Fruit fly (Drosophila melanogaster): ENCODE data around the gene CG8927.
A peak's percentile ranks its signal among the peaks of the same experiment; 100 is the strongest.

The CG8927 gene

DNA sequence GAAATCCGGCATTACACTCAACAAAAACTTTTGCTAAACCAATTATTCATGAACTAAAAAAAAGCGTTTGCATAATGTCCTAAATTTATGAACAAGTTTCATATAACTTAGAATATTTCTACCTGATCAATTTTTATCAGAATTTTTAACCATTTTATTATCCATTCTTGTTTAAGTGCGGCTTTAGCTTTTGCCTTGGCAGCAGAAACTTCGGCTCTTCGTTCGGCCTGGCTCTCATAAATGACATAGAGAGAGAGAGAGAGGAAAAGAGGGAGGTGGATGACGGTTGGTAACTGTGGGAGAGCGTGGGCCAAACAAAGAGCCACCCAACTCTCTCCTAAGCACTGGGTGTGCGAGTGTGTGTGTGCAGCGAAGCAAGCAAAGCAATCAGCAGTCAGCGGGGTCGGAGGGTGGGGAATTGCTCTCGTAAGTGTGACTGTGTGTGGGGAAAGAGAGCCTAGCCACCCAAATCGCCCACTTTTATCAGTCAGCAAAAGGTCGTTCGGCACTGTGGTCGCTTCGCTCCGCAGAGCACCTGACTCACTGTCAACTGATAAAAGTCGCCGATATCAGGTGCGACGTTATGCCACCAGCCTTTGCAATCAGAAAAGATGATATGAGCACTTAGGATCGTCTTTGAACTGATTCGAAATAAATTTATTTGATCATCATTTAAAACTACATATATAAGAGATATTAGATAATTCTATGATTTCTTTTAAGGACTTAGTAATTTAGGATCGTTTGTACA is 43.8 kb downstream of the CG8927 start (continued):
- TF ChIP-seq CG42726 (GFP tag; IDR thresholded peaks at IDR 0.05; ENCODE audit: partially characterized antibody) (no peak), corto (GFP tag; optimal IDR thresholded peaks at IDR 0.05) (peak; percentile 73), ac (GFP tag; optimal IDR thresholded peaks at IDR 0.05) (peak; percentile 77), CG43689 (GFP tag; IDR thresholded peaks at IDR 0.05) (no peak), CG31224 (GFP tag; IDR thresholded peaks at IDR 0.05) (no peak), gsb (GFP tag; IDR thresholded peaks at IDR 0.05) (no peak), Max (GFP tag; optimal IDR thresholded peaks at IDR 0.05) (peak; percentile 94), CG4404 (GFP tag; IDR thresholded peaks at IDR 0.05) (no peak), CG8281 (tag; optimal IDR thresholded peaks at IDR 0.05) (peak; percentile 86), HmgD (GFP tag; optimal IDR thresholded peaks at IDR 0.05) (peak; percentile 89), CG2202 (tag; optimal IDR thresholded peaks at IDR 0.05) (peak; percentile 97), YL-1 (GFP tag; optimal IDR thresholded peaks at IDR 0.05) (peak; percentile 93), Hr39 (optimal IDR thresholded peaks at IDR 0.05) (no peak), yki (optimal IDR thresholded peaks at IDR 0.05) (peak; percentile 83), twi (tag; optimal IDR thresholded peaks at IDR 0.05) (peak; percentile 96), CG14667 (GFP tag; IDR thresholded peaks at IDR 0.05) (no peak), eyg (GFP tag; optimal IDR thresholded peaks at IDR 0.05) (peak; percentile 98), CG12942 (GFP tag; optimal IDR thresholded peaks at IDR 0.05) (peak; percentile 92), CG14014 (GFP tag; IDR thresholded peaks at IDR 0.05) (no peak), ind (GFP tag; optimal IDR thresholded peaks at IDR 0.05) (peak; percentile 96), CG8924 (tag; optimal IDR thresholded peaks at IDR 0.05) (peak; percentile 99), CG7987 (GFP tag; optimal IDR thresholded peaks at IDR 0.05) (peak; percentile 90), Optix (GFP tag; IDR thresholded peaks at IDR 0.05) (no peak), CG30403 (GFP tag; optimal IDR thresholded peaks at IDR 0.05) (peak; percentile 98), her (GFP tag; optimal IDR thresholded peaks at IDR 0.05) (peak; percentile 96), crp (GFP tag; optimal IDR thresholded peaks at IDR 0.05) (peak in 1 of 2 experiments; percentile 65), CG10147 (GFP tag; optimal IDR thresholded peaks at IDR 0.05) (peak; percentile 98), CG6683 (GFP tag; optimal IDR thresholded peaks at IDR 0.05) (peak; percentile 98), Hr3 (GFP tag; optimal IDR thresholded peaks at IDR 0.05) (peak; percentile 96), CG10462 (GFP tag; optimal IDR thresholded peaks at IDR 0.05) (peak; percentile 95), B-H2 (GFP tag; optimal IDR thresholded peaks at IDR 0.05) (peak; percentile 76), CG3726 (GFP tag; IDR thresholded peaks at IDR 0.05) (no peak), CG10274 (GFP tag; optimal IDR thresholded peaks at IDR 0.05) (peak; percentile 80), CG17328 (GFP tag; IDR thresholded peaks at IDR 0.05) (no peak), Nf-YA (GFP tag; IDR thresholded peaks at IDR 0.05) (no peak), CG1024 (GFP tag; IDR thresholded peaks at IDR 0.05) (no peak), Drgx (GFP tag; IDR thresholded peaks at IDR 0.05) (no peak), pnt (GFP tag; optimal IDR thresholded peaks at IDR 0.05) (peak; percentile 97), CG12155 (GFP tag; optimal IDR thresholded peaks at IDR 0.05) (peak; percentile 93), Meics (GFP tag; optimal IDR thresholded peaks at IDR 0.05) (peak; percentile 98), CG14441 (GFP tag; IDR thresholded peaks at IDR 0.05) (no peak), dm (GFP tag; optimal IDR thresholded peaks at IDR 0.05) (peak; percentile 94), ase (GFP tag; IDR thresholded peaks at IDR 0.05) (no peak), bsh (GFP tag; optimal IDR thresholded peaks at IDR 0.05) (peak; percentile 91 to 99), repo (GFP tag; optimal IDR thresholded peaks at IDR 0.05) (peak; percentile 96), chif (GFP tag; optimal IDR thresholded peaks at IDR 0.05) (peak; percentile 97), shn (GFP tag; optimal IDR thresholded peaks at IDR 0.05) (peak; percentile 94), Bteb2 (GFP tag; optimal IDR thresholded peaks at IDR 0.05) (peak; percentile 98), gsb-n (tag; optimal IDR thresholded peaks at IDR 0.05) (peak; percentile 99), CG18262 (tag; optimal IDR thresholded peaks at IDR 0.05) (peak; percentile 98), psq (GFP tag; optimal IDR thresholded peaks at IDR 0.05) (peak; percentile 90)
